Fruit fly (Drosophila melanogaster) whole organism, adult: Measurements from ENCODE around the gene ect.

Source experiments
- CG11617 ChIP-seq: fragments of 200-800 bp; sonication (Bioruptor generic); optimal IDR thresholded peaks from 2 replicates; lab custom pipeline; 2017; ENCODE audit warnings: mild to moderate bottlenecking, missing biosample characterization, missing genetic modification reagents, missing genetic modification characterization
- CG12768 ChIP-seq: fragments of 200-800 bp; sonication (Bioruptor generic); optimal IDR thresholded peaks from 2 replicates; lab custom pipeline; 2017; ENCODE audit warnings: missing biosample characterization, missing genetic modification characterization, mild to moderate bottlenecking, moderate library complexity, missing genetic modification reagents
- CG1620 ChIP-seq: fragments of 200-800 bp; sonication (Bioruptor generic); optimal IDR thresholded peaks from 2 replicates; lab custom pipeline; 2016; ENCODE audit warnings: missing biosample characterization, missing genetic modification characterization
- CG33017 ChIP-seq: fragments of 200-800 bp; sonication (Bioruptor generic); optimal IDR thresholded peaks from 2 replicates; lab custom pipeline; 2018; ENCODE audit warnings: missing biosample characterization, mild to moderate bottlenecking, missing genetic modification characterization, moderate library complexity
- CG5204 ChIP-seq: fragments of 200-800 bp; sonication (Bioruptor generic); optimal IDR thresholded peaks from 2 replicates; lab custom pipeline; 2016; ENCODE audit warnings: missing biosample characterization, missing genetic modification characterization
- Clk ChIP-seq: fragments of 200-800 bp; sonication (Bioruptor generic); optimal IDR thresholded peaks from 2 replicates; lab custom pipeline; 2017; ENCODE audit warnings: missing biosample characterization, missing genetic modification characterization
- Crg-1 ChIP-seq: fragments of 200-800 bp; sonication (Bioruptor generic); optimal IDR thresholded peaks from 2 replicates; lab custom pipeline; 2016; ENCODE audit warnings: missing biosample characterization, missing genetic modification characterization
- Hr96 ChIP-seq: fragments of 200-800 bp; sonication (Bioruptor generic); optimal IDR thresholded peaks from 2 replicates; lab custom pipeline; 2016; ENCODE audit warnings: missing biosample characterization, missing genetic modification characterization
- cic ChIP-seq: fragments of 200-800 bp; sonication (Bioruptor generic); optimal IDR thresholded peaks from 2 replicates; lab custom pipeline; 2017; ENCODE audit warnings: missing biosample characterization, mild to moderate bottlenecking, missing genetic modification characterization, moderate library complexity
- cnc ChIP-seq, 2 experiments: fragments of >200 bp; optimal IDR thresholded peaks; 2 replicates each; lab custom pipeline; 2017
- kay ChIP-seq: fragments of 200-800 bp; sonication (Bioruptor generic); peaks from one replicate; lab custom pipeline; 2016; ENCODE audit warnings: missing biosample characterization, missing genetic modification characterization, borderline replicate concordance
- ovo ChIP-seq: fragments of 200-800 bp; sonication (Bioruptor generic); optimal IDR thresholded peaks from 2 replicates; lab custom pipeline; 2016; ENCODE audit warnings: missing biosample characterization, missing genetic modification characterization
- tj ChIP-seq: fragments of 200-800 bp; sonication (Bioruptor generic); optimal IDR thresholded peaks from 3 replicates; lab custom pipeline; 2017; ENCODE audit warnings: missing biosample characterization, mild to moderate bottlenecking, missing genetic modification characterization, moderate library complexity
- toe ChIP-seq: fragments of 200-800 bp; sonication (Bioruptor generic); optimal IDR thresholded peaks from 2 replicates; lab custom pipeline; 2016; ENCODE audit warnings: missing biosample characterization, missing genetic modification characterization

DNA sequence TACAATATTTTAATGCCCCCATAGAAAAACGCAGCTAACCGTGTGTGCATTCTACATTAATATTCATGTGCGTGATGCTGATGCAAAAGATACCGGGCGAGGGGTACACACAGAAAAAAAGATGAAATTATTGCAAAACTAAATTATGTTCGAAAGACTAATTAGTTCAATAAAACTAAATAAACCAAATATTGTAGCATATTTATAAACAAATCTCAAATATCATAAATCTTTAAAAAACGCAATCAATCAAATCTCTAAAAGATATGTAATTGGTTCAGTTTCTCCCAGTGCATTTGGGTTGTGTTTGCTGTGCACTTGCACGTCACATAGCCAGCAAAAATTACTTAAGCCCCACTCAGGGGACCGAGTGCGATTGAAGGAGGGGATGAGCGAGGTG is 3.1 kb downstream of the ect start:
- TF ChIP-seq kay (GFP tag; lab: Kevin White, UChicago) = no peak
- no peak for TF ChIP-seq CG33017 (tag; lab: Kevin White, UChicago)
- TF ChIP-seq cic (GFP tag; lab: Kevin White, UChicago) = no peak
- TF ChIP-seq Crg-1 (GFP tag; lab: Kevin White, UChicago) = no peak
- no peak for TF ChIP-seq CG1620
- TF ChIP-seq ovo (GFP tag; lab: Kevin White, UChicago) = no peak
- no peak for TF ChIP-seq cnc (optimal IDR thresholded peaks at IDR 0.05; lab: Kevin White, UChicago)
- TF ChIP-seq CG5204 (GFP tag; lab: Kevin White, UChicago) = no peak
- TF ChIP-seq CG12768 (GFP tag; lab: Kevin White, UChicago) = no peak
- no peak for TF ChIP-seq CG11617 (GFP tag; lab: Kevin White, UChicago)
- TF ChIP-seq Hr96 (GFP tag; lab: Kevin White, UChicago) = no peak
- TF ChIP-seq toe (GFP tag; lab: Kevin White, UChicago) = no peak
- no peak for TF ChIP-seq tj (GFP tag; lab: Kevin White, UChicago)
- no peak for TF ChIP-seq Clk (GFP tag; lab: Kevin White, UChicago)
